Worm (Caenorhabditis elegans) whole organism, early embryonic: ENCODE results near the gene B0513.90.

Experiments
- F13C5.2 ChIP-seq: sonication (generic microtip); optimal IDR thresholded peaks from 2 replicates; lab custom pipeline; 2017; ENCODE audit warnings: mild to moderate bottlenecking, missing genetic modification characterization, inconsistent platforms, missing compliant biosample characterization
- ama-1 ChIP-seq: fragments of 150-350 bp; optimal IDR thresholded peaks from 2 replicates; lab custom pipeline; 2014
- hmbx-1 ChIP-seq: sonication (generic microtip); optimal IDR thresholded peaks from 2 replicates; lab custom pipeline; 2016; ENCODE audit warnings: mild to moderate bottlenecking, missing genetic modification characterization, missing compliant biosample characterization
- sea-1 ChIP-seq: fragments of 200-800 bp; sonication (Bioruptor generic); conservative IDR thresholded peaks from 2 replicates; pipeline ENCODE4 v1.3.6; 2022; ENCODE audit warnings: missing genetic modification characterization, missing compliant biosample characterization
- tbx-11 ChIP-seq: fragments of 200-800 bp; sonication (Bioruptor generic); IDR thresholded peaks from 2 replicates; pipeline ENCODE4 v1.3.6; 2022; ENCODE audit warnings: missing genetic modification characterization, missing compliant biosample characterization
- tra-4 ChIP-seq: sonication (generic microtip); optimal IDR thresholded peaks from 2 replicates; lab custom pipeline; 2017; ENCODE audit warnings: missing genetic modification characterization, missing compliant biosample characterization

DNA sequence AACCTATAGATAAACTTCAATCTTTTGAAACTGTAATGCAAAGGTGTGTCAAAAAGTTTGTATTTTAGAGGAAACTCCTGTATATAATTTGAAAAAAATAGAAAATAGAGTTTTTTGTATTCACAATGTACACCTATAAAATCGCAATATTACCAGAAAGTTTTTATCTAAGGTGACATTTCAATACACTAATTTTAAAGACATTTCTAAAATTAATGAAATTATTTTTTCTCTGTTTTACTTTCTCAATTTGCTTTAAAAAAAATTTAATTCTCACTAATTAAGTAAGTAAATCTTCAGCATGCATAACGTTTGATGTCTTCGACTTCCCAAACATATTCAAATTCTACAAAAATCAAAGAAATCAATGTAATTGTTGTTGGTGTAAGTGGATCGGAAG is 39.3 kb upstream of the B0513.90 start, which contains the start of gene rga-5:
- TF ChIP-seq hmbx-1 (no peak), sea-1 (GFP tag; lab: Robert Waterston, UW) (no peak), tra-4 (tag; lab: Kevin White, UChicago) (no peak), ama-1 (lab: Kevin White, UChicago) (no peak), F13C5.2 (tag; lab: Kevin White, UChicago) (no peak), tbx-11 (GFP tag; lab: Robert Waterston, UW) (no peak)
